Worm (Caenorhabditis elegans): Measurements from ENCODE around the gene Y116A8C.37.
"Not testable (repeated sequence)": the region's sequence is repeated elsewhere in the genome, so short reads cannot be mapped to it uniquely, and the experiment has no call there.

The Y116A8C.37 gene

ce11 chrIV:17166974-17167373 is 36.0 kb upstream of the Y116A8C.37 start, which contains the start of gene skr-12:
Gene skr-12, plus strand, starts transcription at chrIV:17167274.
- no peak for TF ChIP-seq zip-8 (tag; optimal IDR thresholded peaks at IDR 0.05)
- TF ChIP-seq snpc-4 (tag; optimal IDR thresholded peaks at IDR 0.05), result no peak
- no peak for TF ChIP-seq ham-2 (GFP tag; optimal IDR thresholded peaks at IDR 0.05)
- TF ChIP-seq hlh-1 (tag; optimal IDR thresholded peaks at IDR 0.05), result no peak

ce11 chrIV:17165734-17166133 is 34.8 kb upstream of the Y116A8C.37 start, which contains the start of gene skr-8:
Gene skr-8, minus strand, starts transcription at chrIV:17165834.
- not testable (repeated sequence) for TF ChIP-seq pha-4 (tag; optimal IDR thresholded peaks at IDR 0.05); lin-32 (GFP tag; optimal IDR thresholded peaks at IDR 0.05); ceh-39 (tag; optimal IDR thresholded peaks at IDR 0.05)

DNA sequence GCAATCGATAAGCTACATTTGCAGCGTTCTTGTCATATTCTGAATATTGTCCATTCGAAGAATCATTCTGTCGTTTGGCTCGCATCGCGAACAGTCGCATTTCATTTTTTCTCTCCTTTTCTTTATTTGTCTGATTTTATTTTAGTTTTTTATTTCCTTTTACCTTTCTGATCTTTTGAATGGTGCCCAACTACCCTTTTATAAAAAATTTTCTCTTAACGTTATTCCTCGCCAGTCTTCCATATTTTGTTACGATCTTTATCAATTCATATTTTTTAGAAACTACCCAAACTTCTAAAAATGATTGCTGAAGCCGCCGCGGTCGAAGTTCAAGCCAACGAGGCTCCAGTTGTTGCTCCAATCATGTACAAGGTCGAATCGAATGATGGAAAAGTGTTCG is 32.3 kb upstream of the Y116A8C.37 start, which contains the start of gene skr-9:
TSS of gene skr-9 (plus strand) at position 301 of the 400 bp plus-strand sequence.
- TF ChIP-seq ceh-39 (tag; optimal IDR thresholded peaks at IDR 0.05); drap-1 (GFP tag; optimal IDR thresholded peaks at IDR 0.05); unc-39 (tag; optimal IDR thresholded peaks at IDR 0.05): not testable (repeated sequence)

- TF ChIP-seq ceh-39 (tag; optimal IDR thresholded peaks at IDR 0.05) (peak; percentile 10), zip-8 (tag; optimal IDR thresholded peaks at IDR 0.05) (no peak)
Measured at ce11 chrIV:17162515-17162914, 31.6 kb upstream of the Y116A8C.37 start, which contains the start of gene skr-13. Gene skr-13, minus strand, starts transcription at chrIV:17162615.

DNA sequence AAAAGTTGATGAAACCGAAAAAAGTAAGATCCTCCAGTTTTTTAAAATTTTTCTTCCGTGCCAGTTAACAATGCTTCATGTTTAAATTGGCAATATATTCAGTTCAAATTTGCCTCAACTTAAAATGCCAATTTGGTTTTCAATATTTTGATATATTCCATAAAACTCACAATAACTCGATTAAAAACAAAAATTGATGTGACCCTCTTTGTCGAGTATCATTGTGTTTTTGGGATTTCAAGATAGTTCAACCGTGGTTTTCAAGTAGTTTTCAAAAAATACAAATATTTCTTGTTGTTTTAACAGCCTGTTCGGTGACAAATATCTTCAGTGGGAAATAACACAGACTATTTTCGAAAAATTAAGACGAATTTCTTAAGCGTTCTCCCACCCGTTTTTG is 22.1 kb upstream of the Y116A8C.37 start:
- TF ChIP-seq bed-3 (GFP tag; optimal IDR thresholded peaks at IDR 0.05) (no peak), ceh-39 (tag; optimal IDR thresholded peaks at IDR 0.05) (no peak), nhr-237 (tag; optimal IDR thresholded peaks at IDR 0.05) (no peak), blmp-1 (tag; optimal IDR thresholded peaks at IDR 0.05) (no peak)

ce11 chrIV:17150871-17151270 is 19.9 kb upstream of the Y116A8C.37 start, which contains the start of gene Y116A8C.40:
Gene Y116A8C.40, minus strand, starts transcription at chrIV:17150971.
- TF ChIP-seq unc-39 (tag; optimal IDR thresholded peaks at IDR 0.05) (no peak), tbx-8 (GFP tag; optimal IDR thresholded peaks at IDR 0.05) (no peak), mab-5 (tag; optimal IDR thresholded peaks at IDR 0.05) (no peak), ceh-43 (GFP tag; optimal IDR thresholded peaks at IDR 0.05) (no peak), zip-8 (tag; optimal IDR thresholded peaks at IDR 0.05) (no peak), lin-13 (tag; optimal IDR thresholded peaks at IDR 0.05) (no peak), lin-32 (GFP tag; optimal IDR thresholded peaks at IDR 0.05) (no peak), unc-62 (GFP tag; optimal IDR thresholded peaks at IDR 0.05) (no peak), elt-1 (tag; optimal IDR thresholded peaks at IDR 0.05; ENCODE audit: borderline replicate concordance, insufficient read depth) (no peak), mls-2 (tag; optimal IDR thresholded peaks at IDR 0.05) (no peak), nhr-28 (tag; optimal IDR thresholded peaks at IDR 0.05) (no peak), nhr-12 (tag; optimal IDR thresholded peaks at IDR 0.05) (no peak), ham-2 (GFP tag; optimal IDR thresholded peaks at IDR 0.05) (no peak), flh-1 (GFP tag; optimal IDR thresholded peaks at IDR 0.05) (no peak), nhr-2 (tag; optimal IDR thresholded peaks at IDR 0.05) (no peak), M03D4.4 (tag; optimal IDR thresholded peaks at IDR 0.05) (no peak)

DNA sequence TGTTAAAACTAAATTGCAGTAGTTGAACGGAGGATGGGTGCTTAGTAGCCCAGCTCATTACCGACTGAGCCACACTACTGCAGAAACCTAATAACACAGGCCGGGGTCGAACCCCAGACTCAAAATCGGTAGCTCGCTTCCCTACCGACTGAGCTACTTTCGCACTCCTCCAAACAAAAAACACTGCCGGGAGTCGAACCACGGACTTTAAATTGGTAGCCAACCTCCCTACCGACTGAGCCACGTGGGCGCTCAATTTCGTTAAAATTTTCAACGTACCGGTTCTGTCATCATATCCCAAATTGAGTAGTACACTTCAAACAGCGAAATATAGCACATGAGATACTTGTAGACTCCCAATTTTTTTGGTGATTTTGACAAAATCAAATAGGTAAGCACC is 19.5 kb upstream of the Y116A8C.37 start:
- TF ChIP-seq mep-1 (tag; optimal IDR thresholded peaks at IDR 0.05), result no peak
- no peak for TF ChIP-seq ceh-39 (tag; optimal IDR thresholded peaks at IDR 0.05)
- no peak for TF ChIP-seq sptf-1 (tag; optimal IDR thresholded peaks at IDR 0.05)
- no peak for TF ChIP-seq ces-1 (GFP tag; optimal IDR thresholded peaks at IDR 0.05)
- TF ChIP-seq blmp-1 (tag; optimal IDR thresholded peaks at IDR 0.05), result no peak
- TF ChIP-seq tbx-8 (GFP tag; optimal IDR thresholded peaks at IDR 0.05), result no peak
- TF ChIP-seq ztf-11 (tag; optimal IDR thresholded peaks at IDR 0.05), result no peak
- no peak for TF ChIP-seq flh-1 (GFP tag; optimal IDR thresholded peaks at IDR 0.05)
- TF ChIP-seq elt-3 (tag; optimal IDR thresholded peaks at IDR 0.05), result no peak
- no peak for TF ChIP-seq nhr-12 (tag; optimal IDR thresholded peaks at IDR 0.05)
- no peak for TF ChIP-seq unc-39 (tag; optimal IDR thresholded peaks at IDR 0.05)
